Fruit fly (Drosophila melanogaster): ENCODE measurements around the gene CG4743.

Gene CG4743

DNA sequence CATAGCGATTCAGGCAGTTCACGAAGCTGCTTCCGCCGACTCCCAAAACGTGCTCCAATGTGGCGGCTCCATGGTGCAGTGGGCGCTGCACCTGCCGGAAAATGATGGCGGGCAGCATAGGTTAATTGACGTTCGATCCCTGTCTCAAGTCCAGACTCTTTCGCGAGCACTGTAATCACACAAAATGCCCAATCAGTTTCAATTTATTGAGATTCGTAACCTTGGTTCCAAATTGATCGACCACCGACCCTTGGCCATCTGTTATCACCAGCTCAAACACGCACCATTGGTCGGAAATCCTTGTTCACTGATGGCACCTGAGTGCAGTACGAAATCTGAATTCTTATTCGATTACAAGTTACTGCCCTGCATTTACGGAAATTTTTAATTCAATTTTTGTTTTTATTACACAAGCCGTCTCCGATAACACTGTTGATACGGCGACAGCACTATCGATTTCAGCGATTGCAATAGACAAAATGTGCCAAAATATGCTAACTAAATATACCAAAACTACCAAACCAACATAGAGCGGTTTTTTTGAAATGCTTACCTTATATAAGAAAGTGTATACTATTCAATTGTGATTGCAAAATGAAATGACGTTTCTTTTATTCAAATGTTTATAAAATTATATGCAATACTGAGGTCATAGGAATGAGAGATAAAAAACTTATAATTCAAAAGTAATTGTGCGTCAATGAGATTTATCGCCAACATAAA lies 6.5 kb upstream of the CG4743 start, which contains the start of gene CLS (continued):
- TF ChIP-seq MBD-R2 (GFP tag; IDR thresholded peaks at IDR 0.05): peak; percentile 66; the same call in 1 of the 2 replicates
- no peak for TF ChIP-seq sens-2 (GFP tag; IDR thresholded peaks at IDR 0.05)
- TF ChIP-seq CG1603 (tag; optimal IDR thresholded peaks at IDR 0.05): peak; percentile 38
- peak; percentile 30 for TF ChIP-seq CG12659 (GFP tag; optimal IDR thresholded peaks at IDR 0.05)
- TF ChIP-seq rib (GFP tag; IDR thresholded peaks at IDR 0.05): no peak
- TF ChIP-seq schlank (tag; optimal IDR thresholded peaks at IDR 0.05): no peak
- no peak for TF ChIP-seq Bdp1 (GFP tag; optimal IDR thresholded peaks at IDR 0.05)
- TF ChIP-seq sna (GFP tag; IDR thresholded peaks at IDR 0.05; ENCODE audit: partially characterized antibody): 0 out of 2 replicates have a peak, but pooled peaks have one; percentile 25
- peak; percentile 15; the same call in 1 of the 2 replicates for TF ChIP-seq inv (GFP tag; IDR thresholded peaks at IDR 0.05; ENCODE audit: partially characterized antibody)
- peak; percentile 74 for TF ChIP-seq CG13287 (GFP tag; IDR thresholded peaks at IDR 0.05; ENCODE audit: partially characterized antibody)
- TF ChIP-seq tio (GFP tag; optimal IDR thresholded peaks at IDR 0.05): no peak
- TF ChIP-seq grn (GFP tag; optimal IDR thresholded peaks at IDR 0.05): no peak
- no peak for TF ChIP-seq CG2120 (GFP tag; optimal IDR thresholded peaks at IDR 0.05)
- TF ChIP-seq CG7786 (GFP tag; optimal IDR thresholded peaks at IDR 0.05): no peak
- TF ChIP-seq CG4282 (GFP tag; optimal IDR thresholded peaks at IDR 0.05): no peak
- no peak for TF ChIP-seq nmo (GFP tag; optimal IDR thresholded peaks at IDR 0.05)
- TF ChIP-seq CG7745 (tag; optimal IDR thresholded peaks at IDR 0.05): no peak
- peak; percentile 14 for TF ChIP-seq CG2712 (tag; optimal IDR thresholded peaks at IDR 0.05)
- peak; percentile 15 for TF ChIP-seq YL-1 (GFP tag; optimal IDR thresholded peaks at IDR 0.05)
- TF ChIP-seq nerfin-2 (GFP tag; IDR thresholded peaks at IDR 0.05; ENCODE audit: partially characterized antibody): peak; percentile 29; the same call in 1 of the 2 replicates
- peak; percentile 71 for TF ChIP-seq Dll (GFP tag; IDR thresholded peaks at IDR 0.05; ENCODE audit: partially characterized antibody)
- peak; percentile 32 for TF ChIP-seq Myb (GFP tag; optimal IDR thresholded peaks at IDR 0.05)
- no peak for TF ChIP-seq CG7556 (GFP tag; optimal IDR thresholded peaks at IDR 0.05)
- TF ChIP-seq al (GFP tag; IDR thresholded peaks at IDR 0.05): no peak
- no peak for TF ChIP-seq CG3281 (GFP tag; optimal IDR thresholded peaks at IDR 0.05)
- TF ChIP-seq CG7372 (GFP tag; IDR thresholded peaks at IDR 0.05): no peak
- peak; percentile 4 for TF ChIP-seq CG17186 (GFP tag; optimal IDR thresholded peaks at IDR 0.05)
- TF ChIP-seq ssp (GFP tag; IDR thresholded peaks at IDR 0.05): no peak
- TF ChIP-seq CG10543 (GFP tag; optimal IDR thresholded peaks at IDR 0.05): no peak
- TF ChIP-seq Sin3A (optimal IDR thresholded peaks at IDR 0.05): no peak
- TF ChIP-seq HLH4C (GFP tag; IDR thresholded peaks at IDR 0.05; ENCODE audit: partially characterized antibody): peak; percentile 74
- no peak for TF ChIP-seq B-H1 (GFP tag; IDR thresholded peaks at IDR 0.05)
- peak; percentile 77 for TF ChIP-seq gfzf (GFP tag; optimal IDR thresholded peaks at IDR 0.05)
- TF ChIP-seq CG16813 (GFP tag; IDR thresholded peaks at IDR 0.05; ENCODE audit: partially characterized antibody): peak; percentile 56; the same call in 2 of the 3 replicates
- no peak for TF ChIP-seq CG17361 (GFP tag; IDR thresholded peaks at IDR 0.05)
- no peak for TF ChIP-seq fd102C (GFP tag; optimal IDR thresholded peaks at IDR 0.05)
- TF ChIP-seq jigr1 (GFP tag; IDR thresholded peaks at IDR 0.05): no peak
- no peak for TF ChIP-seq CG11456 (GFP tag; IDR thresholded peaks at IDR 0.05)
- peak; percentile 14 for TF ChIP-seq sug (tag; optimal IDR thresholded peaks at IDR 0.05)
- no peak for TF ChIP-seq CG8478 (optimal IDR thresholded peaks at IDR 0.05)
- TF ChIP-seq Oaz (GFP tag; IDR thresholded peaks at IDR 0.05): no peak
- TF ChIP-seq CG2875 (GFP tag; optimal IDR thresholded peaks at IDR 0.05): no peak
- TF ChIP-seq btn (GFP tag; optimal IDR thresholded peaks at IDR 0.05): no peak
- 0 out of 3 replicates have a peak, but pooled peaks have one; percentile 32 for TF ChIP-seq CG6791 (GFP tag; IDR thresholded peaks at IDR 0.05; ENCODE audit: partially characterized antibody)
- no peak for TF ChIP-seq Hmr (GFP tag; optimal IDR thresholded peaks at IDR 0.05)
- no peak for TF ChIP-seq Jarid2 (GFP tag; optimal IDR thresholded peaks at IDR 0.05)
- peak; percentile 45; the same call in 2 of the 3 replicates for TF ChIP-seq knrl (GFP tag; IDR thresholded peaks at IDR 0.05; ENCODE audit: partially characterized antibody)
- TF ChIP-seq sob (GFP tag; IDR thresholded peaks at IDR 0.05): no peak
- peak; percentile 52; the same call in 2 of the 3 replicates for TF ChIP-seq Opbp (GFP tag; IDR thresholded peaks at IDR 0.05; ENCODE audit: partially characterized antibody)

Measured in whole organism, embryonic.